Worm (Caenorhabditis elegans) whole organism, L3 larva: ENCODE measurements around the gene fbxa-79.

Source experiments
- aly-2 ChIP-seq: fragments of 150-350 bp; optimal IDR thresholded peaks from 2 replicates; lab custom pipeline; 2014; ENCODE audit warnings: missing biosample characterization, missing genetic modification characterization
- lin-39 ChIP-seq: fragments of 150-350 bp; optimal IDR thresholded peaks from 2 replicates; lab custom pipeline; 2018; ENCODE audit warnings: missing biosample characterization, missing genetic modification reagents, missing genetic modification characterization
- nhr-11 ChIP-seq: fragments of 150-350 bp; optimal IDR thresholded peaks from 2 replicates; lab custom pipeline; 2014; ENCODE audit warnings: missing biosample characterization, missing genetic modification characterization
- nhr-67 ChIP-seq: fragments of 150-350 bp; optimal IDR thresholded peaks from 2 replicates; lab custom pipeline; 2014; ENCODE audit warnings: missing biosample characterization, missing genetic modification characterization
- snpc-4 ChIP-seq: fragments of 150-350 bp; optimal IDR thresholded peaks from 2 replicates; lab custom pipeline; 2014; ENCODE audit warnings: missing biosample characterization, missing genetic modification characterization
- ztf-11 ChIP-seq: fragments of 150-350 bp; optimal IDR thresholded peaks from 2 replicates; lab custom pipeline; 2014; ENCODE audit warnings: missing biosample characterization, missing genetic modification characterization

DNA sequence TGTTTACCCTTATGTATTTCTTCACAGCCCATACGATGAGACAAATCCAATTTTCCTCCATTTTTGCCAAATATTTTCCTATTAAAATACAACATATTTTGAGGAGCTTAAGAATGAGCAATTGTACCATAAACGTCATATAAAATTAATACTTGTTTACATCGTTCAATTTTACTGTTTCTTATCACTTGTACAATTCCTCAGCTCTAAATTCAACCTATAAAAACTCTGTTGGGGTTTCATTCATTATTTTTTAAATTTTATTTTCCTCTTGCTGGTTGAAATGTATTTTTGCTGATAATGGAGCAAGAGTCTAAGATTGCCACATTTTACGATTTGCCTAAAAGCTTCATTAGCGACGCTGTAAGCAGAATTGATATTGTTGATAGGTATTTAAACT lies 4.7 kb downstream of the fbxa-79 start, which contains the start of gene fbxa-75:
- TF ChIP-seq nhr-67 (tag; lab: Kevin White, UChicago): no peak
- no peak for TF ChIP-seq nhr-11 (tag; lab: Kevin White, UChicago)
- no peak for TF ChIP-seq lin-39
- TF ChIP-seq aly-2 (tag; lab: Kevin White, UChicago): no peak
- no peak for TF ChIP-seq snpc-4 (tag; lab: Kevin White, UChicago)
- no peak for TF ChIP-seq ztf-11 (tag; lab: Kevin White, UChicago)
